Fruit fly (Drosophila melanogaster) whole organism, wandering third instar larva: ENCODE data around the gene fru.

Experiments
- Dif ChIP-seq: fragments of 200-275, 200-300 bp; sonication (Bioruptor generic); optimal IDR thresholded peaks from 2 replicates; lab custom pipeline; 2018; ENCODE audit warnings: missing biosample characterization, missing genetic modification characterization; ENCODE audit not compliant: partially characterized antibody
- Mio ChIP-seq: sonication (Bioruptor generic); optimal IDR thresholded peaks from 2 replicates; lab custom pipeline; 2016; ENCODE audit warnings: missing biosample characterization, missing genetic modification characterization
- OdsH ChIP-seq: fragments of 200-800 bp; sonication (Bioruptor generic); optimal IDR thresholded peaks from 2 replicates; lab custom pipeline; 2016; ENCODE audit warnings: missing biosample characterization, mild to moderate bottlenecking, missing genetic modification characterization
- br ChIP-seq: fragments of 200-800 bp; sonication (Bioruptor generic); optimal IDR thresholded peaks from 2 replicates; lab custom pipeline; 2016; ENCODE audit warnings: missing biosample characterization, missing genetic modification characterization
- brk ChIP-seq: fragments of 200-800 bp; sonication (Bioruptor generic); optimal IDR thresholded peaks from 2 replicates; lab custom pipeline; 2016; ENCODE audit warnings: missing biosample characterization, mild to moderate bottlenecking, missing genetic modification characterization
- fru ChIP-seq: fragments of 200-800 bp; sonication (Bioruptor generic); optimal IDR thresholded peaks from 3 replicates; lab custom pipeline; 2016; ENCODE audit warnings: missing biosample characterization, mild to moderate bottlenecking, missing genetic modification characterization
- h ChIP-seq: fragments of 200-800 bp; sonication (Bioruptor generic); optimal IDR thresholded peaks from 3 replicates; lab custom pipeline; 2016; ENCODE audit warnings: missing biosample characterization, mild to moderate bottlenecking, missing genetic modification characterization
- sage ChIP-seq: fragments of 200-800 bp; sonication (Bioruptor generic); optimal IDR thresholded peaks from 2 replicates; lab custom pipeline; 2016; ENCODE audit warnings: missing biosample characterization, mild to moderate bottlenecking, missing genetic modification characterization
- usp ChIP-seq: fragments of >200 bp; optimal IDR thresholded peaks from 2 replicates; lab custom pipeline; 2017; ENCODE audit warnings: missing biosample characterization, missing genetic modification characterization

DNA sequence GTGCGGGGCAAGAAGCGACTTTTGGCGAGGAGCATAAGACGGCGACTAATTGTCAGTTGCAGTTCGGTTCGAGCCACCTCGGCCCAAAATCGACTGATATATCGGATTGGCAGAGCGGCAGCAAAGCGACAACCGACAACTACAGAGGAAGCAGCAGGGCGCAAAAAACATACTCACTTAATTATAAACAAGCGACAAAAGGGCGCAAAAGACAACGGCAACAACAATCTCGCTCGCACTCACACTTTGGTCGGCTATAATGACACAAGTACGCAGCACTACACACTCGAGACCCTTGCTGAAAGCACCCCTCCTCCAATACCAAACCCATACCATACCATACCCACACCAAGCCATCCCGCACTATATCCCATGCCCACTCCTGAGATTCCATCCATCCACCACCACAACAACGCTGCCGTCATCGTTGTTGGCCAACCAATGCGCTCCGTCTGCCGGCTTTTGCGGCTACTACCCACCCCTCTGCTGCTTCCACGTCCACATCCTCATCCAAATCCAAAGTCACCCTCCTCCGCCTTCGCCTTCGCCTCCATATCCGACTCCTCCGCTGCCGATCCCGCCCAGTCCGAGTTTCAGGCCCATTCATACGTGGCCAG, 172.6 kb downstream of the fru start, which contains the start of gene gl:
- no peak for TF ChIP-seq brk
- TF ChIP-seq Dif (GFP tag; lab: Kevin White, UChicago): no peak
- no peak for TF ChIP-seq br (GFP tag; lab: Kevin White, UChicago)
- no peak for TF ChIP-seq fru (GFP tag; lab: Kevin White, UChicago)
- no peak for TF ChIP-seq Mio (GFP tag; lab: Kevin White, UChicago)
- TF ChIP-seq OdsH (GFP tag; lab: Kevin White, UChicago): no peak
- TF ChIP-seq usp: no peak
- no peak for TF ChIP-seq sage (GFP tag; lab: Kevin White, UChicago)
- TF ChIP-seq h: no peak
